Fruit fly (Drosophila melanogaster) whole organism, embryonic: ENCODE measurements around the gene scramb2.

Source experiments
- Antp ChIP-seq: fragments of 200-800 bp; sonication (Bioruptor generic); optimal IDR thresholded peaks from 3 replicates; lab custom pipeline; 2016; ENCODE audit warnings: missing biosample characterization, missing genetic modification characterization
- Atf3 ChIP-seq: fragments of 200-800 bp; sonication (Bioruptor generic); optimal IDR thresholded peaks from 3 replicates; lab custom pipeline; 2016; ENCODE audit warnings: missing biosample characterization, missing genetic modification characterization
- Atf6 ChIP-seq: fragments of 200-800 bp; sonication (Bioruptor generic); IDR thresholded peaks from 2 replicates; pipeline ENCODE4 v1.3.6; 2022; ENCODE audit warnings: missing biosample characterization, missing genetic modification characterization
- B-H2 ChIP-seq: fragments of 200-800 bp; sonication (Bioruptor generic); optimal IDR thresholded peaks from 2 replicates; lab custom pipeline; 2018; ENCODE audit warnings: missing biosample characterization, mild to moderate bottlenecking, missing genetic modification characterization
- CG10366 ChIP-seq: fragments of 200-800 bp; sonication (Bioruptor generic); IDR thresholded peaks from 2 replicates; pipeline ENCODE4 v1.3.6; 2022; ENCODE audit warnings: missing biosample characterization, missing genetic modification characterization
- CG12659 ChIP-seq: fragments of 200-800 bp; sonication (Bioruptor generic); optimal IDR thresholded peaks from 3 replicates; lab custom pipeline; 2017; ENCODE audit warnings: mild to moderate bottlenecking, missing biosample characterization, missing genetic modification reagents, missing genetic modification characterization
- CG13624 ChIP-seq: fragments of 200-800 bp; sonication (Bioruptor generic); optimal IDR thresholded peaks from 2 replicates; lab custom pipeline; 2016; ENCODE audit warnings: missing biosample characterization, missing genetic modification characterization
- CG15011 ChIP-seq: fragments of 200-800 bp; sonication (Bioruptor generic); optimal IDR thresholded peaks from 3 replicates; lab custom pipeline; 2018; ENCODE audit warnings: missing biosample characterization, mild to moderate bottlenecking, missing genetic modification characterization
- CG1603 ChIP-seq: fragments of 200-800 bp; sonication (Bioruptor generic); optimal IDR thresholded peaks from 2 replicates; lab custom pipeline; 2019; ENCODE audit warnings: missing biosample characterization, mild to moderate bottlenecking, missing genetic modification characterization, moderate library complexity
- CG16813 ChIP-seq: fragments of 200-800 bp; sonication (Bioruptor generic); IDR thresholded peaks from 3 replicates; pipeline ENCODE4 v1.3.6; 2022; ENCODE audit warnings: missing biosample characterization, missing genetic modification characterization; ENCODE audit not compliant: partially characterized antibody
- CG16815 ChIP-seq: fragments of 200-800 bp; sonication (Bioruptor generic); optimal IDR thresholded peaks from 3 replicates; lab custom pipeline; 2017; ENCODE audit warnings: missing biosample characterization, mild to moderate bottlenecking, missing genetic modification characterization
- CG17328 ChIP-seq: fragments of 200-800 bp; sonication (Bioruptor generic); IDR thresholded peaks from 2 replicates; pipeline ENCODE4 v1.3.6; 2022; ENCODE audit warnings: missing biosample characterization, missing genetic modification characterization
- CG17912 ChIP-seq: fragments of 200-800 bp; sonication (Bioruptor generic); optimal IDR thresholded peaks from 2 replicates; lab custom pipeline; 2018; ENCODE audit warnings: missing biosample characterization, mild to moderate bottlenecking, missing genetic modification characterization
- CG4617 ChIP-seq: fragments of 200-800 bp; sonication (Bioruptor generic); optimal IDR thresholded peaks from 3 replicates; lab custom pipeline; 2016; ENCODE audit warnings: missing biosample characterization, missing genetic modification characterization, borderline replicate concordance
- CG4730 ChIP-seq: fragments of 200-800 bp; sonication (Bioruptor generic); IDR thresholded peaks from 2 replicates; pipeline ENCODE4 v1.3.6; 2022; ENCODE audit warnings: missing biosample characterization, missing genetic modification characterization
- CG6689 ChIP-seq: fragments of 200-800 bp; sonication (Bioruptor generic); IDR thresholded peaks from 2 replicates; pipeline ENCODE4 v1.3.6; 2022; ENCODE audit warnings: missing biosample characterization, missing genetic modification characterization
- CkIIα-i1 ChIP-seq: fragments of 200-800 bp; sonication (Bioruptor generic); IDR thresholded peaks from 2 replicates; pipeline ENCODE4 v1.3.6; 2022; ENCODE audit warnings: missing biosample characterization, missing genetic modification characterization
- Dip2 ChIP-seq: fragments of 200-800 bp; sonication (Bioruptor generic); IDR thresholded peaks from 2 replicates; pipeline ENCODE4 v1.3.6; 2022; ENCODE audit warnings: missing biosample characterization, missing genetic modification characterization
- Dip3 ChIP-seq: fragments of 200-800 bp; sonication (Bioruptor generic); optimal IDR thresholded peaks from 3 replicates; lab custom pipeline; 2016; ENCODE audit warnings: missing biosample characterization, missing genetic modification characterization
- Doc2 ChIP-seq: fragments of 200-800 bp; sonication (Bioruptor generic); IDR thresholded peaks from 2 replicates; pipeline ENCODE4 v1.3.6; 2022; ENCODE audit warnings: missing biosample characterization, missing genetic modification characterization
- HLH54F ChIP-seq: fragments of 200-800 bp; sonication (Bioruptor generic); optimal IDR thresholded peaks from 3 replicates; lab custom pipeline; 2016; ENCODE audit warnings: missing biosample characterization, missing genetic modification characterization
- Jarid2 ChIP-seq: fragments of 200-800 bp; sonication (Bioruptor generic); optimal IDR thresholded peaks from 3 replicates; lab custom pipeline; 2017; ENCODE audit warnings: mild to moderate bottlenecking, missing biosample characterization, missing genetic modification reagents, missing genetic modification characterization
- Meics ChIP-seq: fragments of 200-800 bp; sonication (Bioruptor generic); optimal IDR thresholded peaks from 2 replicates; lab custom pipeline; 2017; ENCODE audit warnings: missing biosample characterization, mild to moderate bottlenecking, missing genetic modification characterization
- Sin3A ChIP-seq: fragments of >200 bp; optimal IDR thresholded peaks from 2 replicates; lab custom pipeline; 2018
- Sox100B ChIP-seq: fragments of 200-800 bp; sonication (Bioruptor generic); optimal IDR thresholded peaks from 3 replicates; lab custom pipeline; 2018; ENCODE audit warnings: missing biosample characterization, mild to moderate bottlenecking, missing genetic modification characterization
- Stat92E ChIP-seq, 3 experiments: fragments of >200 bp in 2 of 3; fragments of 200-800 bp in 1 of 3; sonication (Bioruptor generic) in 1 of 3; optimal IDR thresholded peaks; 2 replicates each; lab custom pipeline; 2017 to 2019; ENCODE audit warnings: missing biosample characterization in 3 of 3, missing genetic modification characterization in 3 of 3, mild to moderate bottlenecking in 1 of 3, moderate library complexity in 1 of 3
- bbx ChIP-seq: fragments of 200-800 bp; sonication (Bioruptor generic); IDR thresholded peaks from 2 replicates; pipeline ENCODE4 v1.3.6; 2022; ENCODE audit warnings: missing biosample characterization, missing genetic modification characterization; ENCODE audit not compliant: partially characterized antibody
- dati ChIP-seq: fragments of 200-800 bp; sonication (Bioruptor generic); IDR thresholded peaks from 2 replicates; pipeline ENCODE4 v1.3.6; 2022; ENCODE audit warnings: missing biosample characterization, missing genetic modification characterization
- dmrt99B ChIP-seq: fragments of 200-800 bp; sonication (Bioruptor generic); optimal IDR thresholded peaks from 2 replicates; lab custom pipeline; 2018; ENCODE audit warnings: missing biosample characterization, mild to moderate bottlenecking, missing genetic modification characterization, moderate library complexity
- eve ChIP-seq, 2 experiments: fragments of >200 bp; optimal IDR thresholded peaks; 2 replicates each; lab custom pipeline; 2017; ENCODE audit warnings: missing biosample characterization in 2 of 2, missing genetic modification characterization in 2 of 2
- fd96Cb ChIP-seq: fragments of 200-800 bp; sonication (Bioruptor generic); optimal IDR thresholded peaks from 2 replicates; lab custom pipeline; 2018; ENCODE audit warnings: missing biosample characterization, mild to moderate bottlenecking, missing genetic modification characterization, moderate library complexity
- gem ChIP-seq: fragments of 200-800 bp; sonication (Bioruptor generic); optimal IDR thresholded peaks from 2 replicates; lab custom pipeline; 2019; ENCODE audit warnings: missing biosample characterization, mild to moderate bottlenecking, missing genetic modification characterization, moderate library complexity
- gfzf ChIP-seq: fragments of 200-800 bp; sonication (Bioruptor generic); optimal IDR thresholded peaks from 2 replicates; lab custom pipeline; 2016; ENCODE audit warnings: missing biosample characterization, mild to moderate bottlenecking, missing genetic modification characterization, moderate library complexity
- gt ChIP-seq: fragments of 200-800 bp; sonication (Bioruptor generic); IDR thresholded peaks from 2 replicates; pipeline ENCODE4 v1.3.6; 2022; ENCODE audit warnings: missing biosample characterization, missing genetic modification characterization
- her ChIP-seq: fragments of 200-800 bp; sonication (Bioruptor generic); optimal IDR thresholded peaks from 2 replicates; lab custom pipeline; 2016; ENCODE audit warnings: missing biosample characterization, missing genetic modification characterization
- kni ChIP-seq: fragments of 200-800 bp; sonication (Bioruptor generic); optimal IDR thresholded peaks from 3 replicates; lab custom pipeline; 2017; ENCODE audit warnings: mild to moderate bottlenecking, missing biosample characterization, missing genetic modification reagents, missing genetic modification characterization
- lilli ChIP-seq: fragments of 200-800 bp; sonication (Bioruptor generic); optimal IDR thresholded peaks from 3 replicates; lab custom pipeline; 2016; ENCODE audit warnings: missing biosample characterization, missing genetic modification characterization
- maf-S ChIP-seq: fragments of 200-800 bp; sonication (Bioruptor generic); optimal IDR thresholded peaks from 2 replicates; lab custom pipeline; 2016; ENCODE audit warnings: missing biosample characterization, missing genetic modification characterization
- onecut ChIP-seq: fragments of 200-800 bp; sonication (Bioruptor generic); IDR thresholded peaks from 2 replicates; pipeline ENCODE4 v1.3.6; 2022; ENCODE audit warnings: missing biosample characterization, missing genetic modification characterization
- peb ChIP-seq: fragments of 200-800 bp; sonication (Bioruptor generic); IDR thresholded peaks from 2 replicates; pipeline ENCODE4 v1.3.6; 2022; ENCODE audit warnings: missing biosample characterization, missing genetic modification characterization
- pita ChIP-seq: fragments of 200-800 bp; sonication (Bioruptor generic); optimal IDR thresholded peaks from 2 replicates; lab custom pipeline; 2017; ENCODE audit warnings: missing biosample characterization, mild to moderate bottlenecking, missing genetic modification characterization
- pnt ChIP-seq: fragments of 200-800 bp; sonication (Bioruptor generic); optimal IDR thresholded peaks from 3 replicates; lab custom pipeline; 2016; ENCODE audit warnings: missing biosample characterization, missing genetic modification characterization
- schlank ChIP-seq: fragments of 200-800 bp; sonication (Bioruptor generic); optimal IDR thresholded peaks from 2 replicates; lab custom pipeline; 2018; ENCODE audit warnings: missing biosample characterization, mild to moderate bottlenecking, missing genetic modification characterization
- sisA ChIP-seq: fragments of 200-800 bp; sonication (Bioruptor generic); IDR thresholded peaks from 2 replicates; pipeline ENCODE4 v1.3.6; 2022; ENCODE audit warnings: missing biosample characterization, missing genetic modification characterization
- sob ChIP-seq: fragments of 200-800 bp; sonication (Bioruptor generic); IDR thresholded peaks from 2 replicates; pipeline ENCODE4 v1.3.6; 2022; ENCODE audit warnings: missing biosample characterization, missing genetic modification characterization
- sqz ChIP-seq: fragments of 200-800 bp; sonication (Bioruptor generic); optimal IDR thresholded peaks from 3 replicates; lab custom pipeline; 2018; ENCODE audit warnings: missing biosample characterization, mild to moderate bottlenecking, missing genetic modification characterization
- tll ChIP-seq, 2 experiments: fragments of 200-800 bp in 1 of 2; fragments of >200 bp in 1 of 2; sonication (Bioruptor generic) in 1 of 2; optimal IDR thresholded peaks; 2 replicates each; lab custom pipeline; 2017 to 2019; ENCODE audit warnings: missing biosample characterization in 2 of 2, missing genetic modification characterization in 2 of 2, mild to moderate bottlenecking in 1 of 2, moderate library complexity in 1 of 2
- trh ChIP-seq: fragments of 200-800 bp; sonication (Bioruptor generic); optimal IDR thresholded peaks from 2 replicates; lab custom pipeline; 2016; ENCODE audit warnings: missing biosample characterization, missing genetic modification characterization
- zf30C ChIP-seq: fragments of 200-800 bp; sonication (Bioruptor generic); optimal IDR thresholded peaks from 3 replicates; lab custom pipeline; 2018; ENCODE audit warnings: missing biosample characterization, mild to moderate bottlenecking, missing genetic modification characterization

The scramb2 gene

DNA sequence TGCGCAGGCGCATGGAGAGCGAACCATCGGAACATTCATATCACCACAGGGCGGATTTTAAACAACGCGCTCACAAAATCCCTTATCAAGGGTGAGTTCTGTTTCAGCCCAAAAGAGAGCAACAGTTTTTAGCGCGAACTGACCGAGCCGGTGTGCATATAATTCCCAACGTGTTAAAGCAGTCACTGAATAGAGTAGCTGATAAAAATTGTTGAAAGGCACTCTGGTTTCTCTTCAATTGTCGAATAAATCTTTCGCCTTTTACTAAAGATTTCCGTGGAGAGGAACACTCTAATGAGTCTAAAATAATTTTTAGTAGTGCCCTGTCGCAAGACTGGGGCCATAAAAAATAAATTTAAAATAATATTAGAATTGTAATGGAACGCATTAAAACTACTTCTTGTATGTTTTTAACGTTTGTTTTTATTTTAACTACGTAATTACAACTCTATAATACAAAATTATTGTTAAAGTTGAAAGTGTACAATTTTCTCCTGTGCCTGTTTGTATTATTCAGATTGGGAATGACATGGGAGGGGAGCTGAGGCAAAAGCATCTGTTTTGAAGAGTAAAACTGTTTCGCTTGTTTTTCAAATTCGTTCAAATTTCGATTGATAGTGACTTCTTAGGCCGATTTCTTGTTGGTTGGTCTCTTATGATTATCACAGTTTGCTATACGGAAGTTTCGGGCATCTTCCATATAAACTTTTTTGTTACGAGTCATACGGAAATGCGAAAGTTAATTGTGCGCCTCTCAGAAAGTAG, 44.2 kb upstream of the scramb2 start (continued):
- peak; percentile 41; the same call in 1 of the 2 replicates for TF ChIP-seq CG10366 (GFP tag; lab: Robert Waterston, UW)
- no peak for TF ChIP-seq CkIIα-i1 (GFP tag; lab: Robert Waterston, UW)
- TF ChIP-seq fd96Cb (tag; lab: Kevin White, UChicago), result peak; percentile 27
- peak; percentile 56 for TF ChIP-seq maf-S (GFP tag; lab: Kevin White, UChicago)
- TF ChIP-seq CG17912 (GFP tag; lab: Kevin White, UChicago), result no peak
- 0 out of 2 replicates have a peak, but pooled peaks have one; percentile 9 for TF ChIP-seq peb (GFP tag; lab: Robert Waterston, UW)
- TF ChIP-seq pita (GFP tag; lab: Kevin White, UChicago), result no peak
- TF ChIP-seq CG12659 (GFP tag; lab: Kevin White, UChicago), result peak; percentile 31
- TF ChIP-seq lilli (GFP tag; lab: Kevin White, UChicago), result peak; percentile 76
- no peak for TF ChIP-seq CG16815 (GFP tag; lab: Kevin White, UChicago)
- TF ChIP-seq HLH54F, result peak; percentile 36
- TF ChIP-seq pnt (GFP tag; lab: Kevin White, UChicago), result no peak
- no peak for TF ChIP-seq CG4617 (GFP tag; lab: Kevin White, UChicago)
- no peak for TF ChIP-seq gt (GFP tag; lab: Robert Waterston, UW)
- no peak for TF ChIP-seq gfzf (GFP tag; lab: Kevin White, UChicago)
- TF ChIP-seq trh (GFP tag; lab: Kevin White, UChicago), result no peak
- no peak for TF ChIP-seq Dip2 (GFP tag; lab: Robert Waterston, UW)
- no peak for TF ChIP-seq eve (GFP tag; optimal IDR thresholded peaks at IDR 0.05; lab: Kevin White, UChicago)
- no peak for TF ChIP-seq Dip3 (GFP tag; lab: Kevin White, UChicago)
- TF ChIP-seq CG1603 (tag; lab: Kevin White, UChicago), result peak; percentile 42
- TF ChIP-seq CG13624 (GFP tag; lab: Kevin White, UChicago), result peak; percentile 61
- TF ChIP-seq Stat92E (GFP tag; optimal IDR thresholded peaks at IDR 0.05; lab: Kevin White, UChicago), result peak in 1 of 3 experiments; percentile 81
- no peak for TF ChIP-seq CG6689 (GFP tag; lab: Robert Waterston, UW)
- peak; percentile 45 for TF ChIP-seq B-H2 (GFP tag; lab: Kevin White, UChicago)
- peak; percentile 8 for TF ChIP-seq Atf3
- TF ChIP-seq CG17328, result peak; percentile 43; the same call in 1 of the 2 replicates
- no peak for TF ChIP-seq Sox100B (GFP tag; lab: Kevin White, UChicago)
- TF ChIP-seq tll (GFP tag; optimal IDR thresholded peaks at IDR 0.05; lab: Kevin White, UChicago), result peak in 1 of 2 experiments; percentile 63
- no peak for TF ChIP-seq schlank (tag; lab: Kevin White, UChicago)
- TF ChIP-seq sqz (GFP tag; lab: Kevin White, UChicago), result peak; percentile 62
- no peak for TF ChIP-seq dmrt99B
- no peak for TF ChIP-seq Doc2 (GFP tag; lab: Robert Waterston, UW)
- peak; percentile 22 for TF ChIP-seq CG15011 (GFP tag; lab: Kevin White, UChicago)
- TF ChIP-seq kni (GFP tag; lab: Kevin White, UChicago), result peak; percentile 71
- TF ChIP-seq onecut (GFP tag; lab: Robert Waterston, UW), result peak; percentile 40
- peak; percentile 14; the same call in 1 of the 2 replicates for TF ChIP-seq CG4730 (GFP tag; lab: Robert Waterston, UW)
- TF ChIP-seq CG16813, result no peak; the same call in 2 of the 3 replicates
- TF ChIP-seq bbx (GFP tag; lab: Robert Waterston, UW), result peak; percentile 70; the same call in 1 of the 2 replicates
- TF ChIP-seq gem (tag; lab: Kevin White, UChicago), result no peak
- TF ChIP-seq Jarid2 (GFP tag; lab: Kevin White, UChicago), result peak; percentile 67
- TF ChIP-seq sisA (GFP tag; lab: Robert Waterston, UW), result peak; percentile 24; the same call in 1 of the 2 replicates
- no peak for TF ChIP-seq Sin3A
- TF ChIP-seq dati, result no peak
- peak; percentile 38 for TF ChIP-seq Antp (GFP tag; lab: Kevin White, UChicago)
- no peak for TF ChIP-seq Meics
- peak; percentile 77 for TF ChIP-seq sob (GFP tag; lab: Robert Waterston, UW)
- peak; percentile 46 for TF ChIP-seq zf30C (GFP tag; lab: Kevin White, UChicago)
- peak; percentile 69 for TF ChIP-seq Atf6 (GFP tag; lab: Robert Waterston, UW)
- TF ChIP-seq her (GFP tag; lab: Kevin White, UChicago), result peak; percentile 57
